Fruit fly (Drosophila melanogaster): ENCODE data around the gene CG15020.

The CG15020 gene

dm6 chr3L:4413800-4414446, 7.5 kb upstream of the CG15020 start:
- TF ChIP-seq noc (tag; optimal IDR thresholded peaks at IDR 0.05) = no peak

- no peak for TF ChIP-seq noc (tag; optimal IDR thresholded peaks at IDR 0.05)
Observed at dm6 chr3L:4414579-4414978, 6.9 kb upstream of the CG15020 start.

dm6 chr3L:4415326-4416274, 5.9 kb upstream of the CG15020 start:
- TF ChIP-seq noc (tag; optimal IDR thresholded peaks at IDR 0.05) = peak; percentile 42

- no peak for TF ChIP-seq noc (tag; optimal IDR thresholded peaks at IDR 0.05)
Observed at dm6 chr3L:4417068-4417467, 4.4 kb upstream of the CG15020 start.

dm6 chr3L:4417543-4417942, 3.9 kb upstream of the CG15020 start:
- TF ChIP-seq noc (tag; optimal IDR thresholded peaks at IDR 0.05) = no peak

- no peak for TF ChIP-seq noc (tag; optimal IDR thresholded peaks at IDR 0.05)
Observed at dm6 chr3L:4426581-4426980, 5.1 kb downstream of the CG15020 start.

- no peak for TF ChIP-seq noc (tag; optimal IDR thresholded peaks at IDR 0.05)
Observed at dm6 chr3L:4428918-4429546, 7.6 kb downstream of the CG15020 start, which contains the start of gene nAChRbeta1. TSS of gene nAChRbeta1 (plus strand) at chr3L:4429349.

dm6 chr3L:4430331-4430730, 8.9 kb downstream of the CG15020 start:
- no peak for TF ChIP-seq noc (tag; optimal IDR thresholded peaks at IDR 0.05)

dm6 chr3L:4431111-4431730, 9.8 kb downstream of the CG15020 start:
- TF ChIP-seq noc (tag; optimal IDR thresholded peaks at IDR 0.05) = no peak

- no peak for TF ChIP-seq noc (tag; optimal IDR thresholded peaks at IDR 0.05)
Observed at dm6 chr3L:4436421-4436820, 15.0 kb downstream of the CG15020 start, which contains the start of gene CG15021. TSS of gene CG15021 (plus strand) at chr3L:4436721.

dm6 chr3L:4440153-4440552, 18.7 kb downstream of the CG15020 start:
- no peak for TF ChIP-seq noc (tag; optimal IDR thresholded peaks at IDR 0.05)

dm6 chr3L:4442168-4442567, 20.7 kb downstream of the CG15020 start:
- no peak for TF ChIP-seq noc (tag; optimal IDR thresholded peaks at IDR 0.05)

dm6 chr3L:4445824-4446223, 24.4 kb downstream of the CG15020 start:
- TF ChIP-seq noc (tag; optimal IDR thresholded peaks at IDR 0.05) = peak; percentile 69

- no peak for TF ChIP-seq noc (tag; optimal IDR thresholded peaks at IDR 0.05)
Observed at dm6 chr3L:4446273-4446672, 24.8 kb downstream of the CG15020 start, which contains the start of gene CG12607. TSS of gene CG12607 (plus strand) at chr3L:4446573.

dm6 chr3L:4447229-4447628, 25.8 kb downstream of the CG15020 start:
- TF ChIP-seq noc (tag; optimal IDR thresholded peaks at IDR 0.05) = no peak

- TF ChIP-seq noc (tag; optimal IDR thresholded peaks at IDR 0.05) = no peak
Observed at dm6 chr3L:4458063-4458462, 36.6 kb downstream of the CG15020 start, which contains the start of gene CG11345. TSS of gene CG11345 (minus strand) at chr3L:4458163.
